Worm (Caenorhabditis elegans) whole organism, young adult: Measurements from ENCODE around the gene inft-2.

ENCODE experiments used
- B0019.2 ChIP-seq: fragments of 200-800 bp; sonication (Bioruptor generic); conservative IDR thresholded peaks from 2 replicates; pipeline ENCODE4 v1.3.6; 2022; ENCODE audit warnings: missing genetic modification reagents, missing genetic modification characterization, missing compliant biosample characterization
- B0261.1 ChIP-seq: sonication (generic microtip); optimal IDR thresholded peaks from 2 replicates; lab custom pipeline; 2016; ENCODE audit warnings: mild to moderate bottlenecking, missing genetic modification characterization, moderate library complexity, missing compliant biosample characterization
- C06A6.2 ChIP-seq: fragments of 200-800 bp; sonication (Bioruptor generic); conservative IDR thresholded peaks from 2 replicates; pipeline ENCODE4 v1.3.6; 2022; ENCODE audit warnings: missing genetic modification characterization, missing compliant biosample characterization
- D2030.7 ChIP-seq: fragments of 200-800 bp; sonication (Bioruptor generic); IDR thresholded peaks from 2 replicates; pipeline ENCODE4 v1.3.6; 2022; ENCODE audit warnings: missing genetic modification reagents, missing genetic modification characterization, missing compliant biosample characterization
- F23B12.7 ChIP-seq: sonication (generic microtip); optimal IDR thresholded peaks from 2 replicates; lab custom pipeline; 2017; ENCODE audit warnings: missing genetic modification characterization, mild to moderate bottlenecking, missing compliant biosample characterization, antibody characterized with exemption, moderate library complexity; ENCODE audit not compliant: insufficient read depth
- F33H1.4 ChIP-seq: fragments of 200-800 bp; sonication (Bioruptor generic); IDR thresholded peaks from 2 replicates; pipeline ENCODE4 v1.3.6; 2022; ENCODE audit warnings: missing genetic modification reagents, missing genetic modification characterization, missing compliant biosample characterization
- F37B4.10 ChIP-seq: fragments of 200-800 bp; sonication (Bioruptor generic); IDR thresholded peaks from 2 replicates; pipeline ENCODE4 v1.3.6; 2022; ENCODE audit warnings: missing genetic modification characterization, missing compliant biosample characterization
- K12H6.12 ChIP-seq: fragments of 200-800 bp; sonication (Bioruptor generic); optimal IDR thresholded peaks from 2 replicates; lab custom pipeline; 2018; ENCODE audit warnings: mild to moderate bottlenecking, missing genetic modification characterization, missing compliant biosample characterization
- Y53F4B.3 ChIP-seq: fragments of 200-800 bp; sonication (Bioruptor generic); IDR thresholded peaks from 2 replicates; pipeline ENCODE4 v1.3.6; 2022; ENCODE audit warnings: missing genetic modification reagents, missing genetic modification characterization, missing compliant biosample characterization
- Y53G8AR.9 ChIP-seq: fragments of 200-800 bp; sonication (Bioruptor generic); conservative IDR thresholded peaks from 2 replicates; pipeline ENCODE4 v1.3.6; 2022; ENCODE audit warnings: missing genetic modification reagents, missing genetic modification characterization, missing compliant biosample characterization
- Y67H2A.10 ChIP-seq: fragments of 200-800 bp; sonication (Bioruptor generic); conservative IDR thresholded peaks from 2 replicates; pipeline ENCODE4 v1.3.6; 2022; ENCODE audit warnings: missing genetic modification reagents, missing genetic modification characterization, missing compliant biosample characterization
- Y95B8A.8 ChIP-seq: fragments of 200-800 bp; sonication (Bioruptor generic); IDR thresholded peaks from 2 replicates; pipeline ENCODE4 v1.3.6; 2022; ENCODE audit warnings: missing genetic modification reagents, missing genetic modification characterization, missing compliant biosample characterization
- ZK185.1 ChIP-seq: sonication (generic microtip); optimal IDR thresholded peaks from 2 replicates; lab custom pipeline; 2016; ENCODE audit warnings: mild to moderate bottlenecking, missing genetic modification characterization, missing compliant biosample characterization; ENCODE audit not compliant: poor library complexity, severe bottlenecking
- ama-1 ChIP-seq, 3 experiments: fragments of 150-350 bp in 1 of 3; sonication (generic microtip) in 2 of 3; optimal IDR thresholded peaks; 2 replicates each; lab custom pipeline; 2014 to 2018; ENCODE audit warnings: missing biosample characterization in 2 of 3, missing genetic modification characterization in 2 of 3, missing genetic modification reagents in 2 of 3
- aptf-2 ChIP-seq: fragments of 200-800 bp; sonication (Bioruptor generic); conservative IDR thresholded peaks from 2 replicates; pipeline ENCODE4 v1.3.6; 2022; ENCODE audit warnings: missing genetic modification reagents, missing genetic modification characterization, missing compliant biosample characterization
- attf-3 ChIP-seq: fragments of 200-800 bp; sonication (Bioruptor generic); conservative IDR thresholded peaks from 2 replicates; pipeline ENCODE4 v1.3.6; 2022; ENCODE audit warnings: missing genetic modification reagents, missing genetic modification characterization, missing compliant biosample characterization
- attf-5 ChIP-seq: fragments of 200-800 bp; sonication (Bioruptor generic); optimal IDR thresholded peaks from 2 replicates; lab custom pipeline; 2018; ENCODE audit warnings: mild to moderate bottlenecking, missing genetic modification characterization, missing compliant biosample characterization
- attf-6 ChIP-seq: fragments of 200-800 bp; sonication (Bioruptor generic); IDR thresholded peaks from 2 replicates; pipeline ENCODE4 v1.3.6; 2022; ENCODE audit warnings: missing genetic modification reagents, missing genetic modification characterization, missing compliant biosample characterization
- ccch-3 ChIP-seq: fragments of 200-800 bp; sonication (Bioruptor generic); optimal IDR thresholded peaks from 2 replicates; lab custom pipeline; 2018; ENCODE audit warnings: mild to moderate bottlenecking, missing genetic modification characterization, missing compliant biosample characterization
- ceh-91 ChIP-seq: fragments of 200-800 bp; sonication (Bioruptor generic); IDR thresholded peaks from 2 replicates; pipeline ENCODE4 v1.3.6; 2022; ENCODE audit warnings: missing genetic modification reagents, missing genetic modification characterization, missing compliant biosample characterization
- dox-1 ChIP-seq: fragments of 200-800 bp; sonication (Bioruptor generic); IDR thresholded peaks from 2 replicates; pipeline ENCODE4 v1.3.6; 2022; ENCODE audit warnings: missing genetic modification reagents, missing genetic modification characterization, missing compliant biosample characterization
- efl-1 ChIP-seq: fragments of 150-350 bp; optimal IDR thresholded peaks from 2 replicates; lab custom pipeline; 2014; ENCODE audit warnings: missing biosample characterization, missing genetic modification reagents, missing genetic modification characterization
- egl-44 ChIP-seq: fragments of 200-800 bp; sonication (Bioruptor generic); IDR thresholded peaks from 2 replicates; pipeline ENCODE4 v1.3.6; 2022; ENCODE audit warnings: missing genetic modification reagents, missing genetic modification characterization, missing compliant biosample characterization
- egrh-3 ChIP-seq: fragments of 200-800 bp; sonication (Bioruptor generic); IDR thresholded peaks from 2 replicates; pipeline ENCODE4 v1.3.6; 2022; ENCODE audit warnings: missing genetic modification reagents, missing genetic modification characterization, missing compliant biosample characterization
- hlh-26 ChIP-seq: fragments of 200-800 bp; sonication (Bioruptor generic); conservative IDR thresholded peaks from 2 replicates; pipeline ENCODE4 v1.3.6; 2022; ENCODE audit warnings: missing genetic modification reagents, missing genetic modification characterization, missing compliant biosample characterization
- hmg-1.2 ChIP-seq: fragments of 200-800 bp; sonication (Bioruptor generic); IDR thresholded peaks from 2 replicates; pipeline ENCODE4 v1.3.6; 2022; ENCODE audit warnings: missing genetic modification reagents, missing genetic modification characterization, missing compliant biosample characterization
- hrde-1 ChIP-seq: sonication (generic microtip); optimal IDR thresholded peaks from 2 replicates; lab custom pipeline; 2016; ENCODE audit warnings: missing genetic modification characterization, mild to moderate bottlenecking, missing compliant biosample characterization, moderate library complexity, missing genotype, missing genetic modification reagents, borderline replicate concordance
- lin-35 ChIP-seq, 3 experiments: fragments of 150-350 bp in 2 of 3; sonication (generic microtip) in 1 of 3; optimal IDR thresholded peaks; 2 replicates each; lab custom pipeline; 2014 to 2018; ENCODE audit warnings: missing biosample characterization in 3 of 3, missing genetic modification characterization in 3 of 3, missing genetic modification reagents in 3 of 3
- lsy-27 ChIP-seq: sonication (generic microtip); optimal IDR thresholded peaks from 2 replicates; lab custom pipeline; 2017; ENCODE audit warnings: missing genetic modification characterization, mild to moderate bottlenecking, missing compliant biosample characterization, antibody characterized with exemption, missing genotype, borderline replicate concordance; ENCODE audit not compliant: insufficient read depth
- madf-10 ChIP-seq: sonication (generic microtip); optimal IDR thresholded peaks from 2 replicates; lab custom pipeline; 2016; ENCODE audit warnings: mild to moderate bottlenecking, missing genetic modification characterization, missing compliant biosample characterization
- madf-3 ChIP-seq: fragments of 200-800 bp; sonication (Bioruptor generic); IDR thresholded peaks from 2 replicates; pipeline ENCODE4 v1.3.6; 2022; ENCODE audit warnings: missing genetic modification reagents, missing genetic modification characterization, missing compliant biosample characterization
- madf-8 ChIP-seq: fragments of 200-800 bp; sonication (Bioruptor generic); conservative IDR thresholded peaks from 2 replicates; pipeline ENCODE4 v1.3.6; 2022; ENCODE audit warnings: missing genetic modification reagents, missing genetic modification characterization, missing compliant biosample characterization
- mcd-1 ChIP-seq: fragments of 200-800 bp; sonication (Bioruptor generic); IDR thresholded peaks from 2 replicates; pipeline ENCODE4 v1.3.6; 2022; ENCODE audit warnings: missing genetic modification reagents, missing genetic modification characterization, missing compliant biosample characterization
- nhr-120 ChIP-seq: fragments of 200-800 bp; sonication (Bioruptor generic); IDR thresholded peaks from 2 replicates; pipeline ENCODE4 v1.3.6; 2022; ENCODE audit warnings: missing genetic modification characterization, missing compliant biosample characterization
- nhr-80 ChIP-seq: sonication (generic microtip); optimal IDR thresholded peaks from 2 replicates; lab custom pipeline; 2016; ENCODE audit warnings: missing genetic modification characterization, missing compliant biosample characterization
- pbrm-1 ChIP-seq: fragments of 200-800 bp; sonication (Bioruptor generic); IDR thresholded peaks from 2 replicates; pipeline ENCODE4 v1.3.6; 2022; ENCODE audit warnings: missing genetic modification reagents, missing genetic modification characterization, missing compliant biosample characterization
- snpc-1.1 ChIP-seq: sonication (generic microtip); optimal IDR thresholded peaks from 2 replicates; lab custom pipeline; 2017; ENCODE audit warnings: missing genetic modification characterization, mild to moderate bottlenecking, missing compliant biosample characterization, antibody characterized with exemption, moderate library complexity, missing genotype, missing genetic modification reagents; ENCODE audit not compliant: insufficient read depth
- tbp1 ChIP-seq: fragments of 200-800 bp; sonication (Bioruptor generic); optimal IDR thresholded peaks from 2 replicates; lab custom pipeline; 2018; ENCODE audit warnings: mild to moderate bottlenecking, missing genetic modification characterization, missing compliant biosample characterization
- zim-3 ChIP-seq: sonication (generic microtip); optimal IDR thresholded peaks from 2 replicates; lab custom pipeline; 2017; ENCODE audit warnings: mild to moderate bottlenecking, missing genetic modification characterization, moderate library complexity, missing compliant biosample characterization
- ztf-18 ChIP-seq: sonication (generic microtip); optimal IDR thresholded peaks from 2 replicates; lab custom pipeline; 2016; ENCODE audit warnings: missing genotype, mild to moderate bottlenecking, missing genetic modification characterization, missing compliant biosample characterization
- ztf-28 ChIP-seq: fragments of 200-800 bp; sonication (Bioruptor generic); IDR thresholded peaks from 2 replicates; pipeline ENCODE4 v1.3.6; 2022; ENCODE audit warnings: missing genetic modification reagents, missing genetic modification characterization, missing compliant biosample characterization
- ztf-3 ChIP-seq: fragments of 200-800 bp; sonication (Bioruptor generic); optimal IDR thresholded peaks from 2 replicates; lab custom pipeline; 2018; ENCODE audit warnings: mild to moderate bottlenecking, missing genetic modification characterization, missing compliant biosample characterization

The inft-2 gene

DNA sequence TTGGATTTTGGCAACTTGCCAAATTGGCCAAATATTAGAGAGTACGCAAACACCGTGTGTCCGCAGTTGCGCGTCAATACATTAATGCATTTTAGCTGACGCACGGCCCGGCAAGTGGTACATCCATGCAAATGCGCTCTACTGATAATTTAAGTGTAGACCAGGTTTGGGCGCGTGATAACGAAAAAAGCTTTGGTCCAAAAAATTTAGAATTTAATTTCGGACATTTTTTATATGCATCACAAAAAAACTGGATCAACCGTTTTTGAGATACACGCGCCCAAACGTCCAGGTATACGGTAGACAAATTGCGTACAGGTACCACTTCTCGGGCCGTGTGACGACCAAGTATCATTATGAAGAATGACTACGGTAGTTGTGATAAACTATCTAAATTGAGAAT lies 34.2 kb upstream of the inft-2 start, which contains the start of gene R186.8 (continued):
- TF ChIP-seq egrh-3 (GFP tag; lab: Robert Waterston, UW) = peak; percentile 57; the same call in 1 of the 2 replicates
- TF ChIP-seq F37B4.10 (GFP tag; lab: Robert Waterston, UW) = 0 out of 2 replicates have a peak, but pooled peaks have one; percentile 70
- peak; percentile 89 for TF ChIP-seq pbrm-1 (GFP tag; lab: Robert Waterston, UW)
- TF ChIP-seq ceh-91 (GFP tag; lab: Robert Waterston, UW) = peak; percentile 89
- TF ChIP-seq ztf-3 (GFP tag; lab: Kevin White, UChicago) = peak; percentile 23
- TF ChIP-seq mcd-1 (GFP tag; lab: Robert Waterston, UW) = peak; percentile 98
- TF ChIP-seq B0019.2 (GFP tag; lab: Robert Waterston, UW) = peak; percentile 63; the same call in 1 of the 2 replicates
- peak; percentile 70 for TF ChIP-seq Y53G8AR.9 (GFP tag; lab: Robert Waterston, UW)
- TF ChIP-seq D2030.7 (GFP tag; lab: Robert Waterston, UW) = peak; percentile 79
- TF ChIP-seq egl-44 = 0 out of 2 replicates have a peak, but pooled peaks have one; percentile 49
- TF ChIP-seq attf-5 = peak; percentile 92
- TF ChIP-seq ztf-18 (tag; lab: Kevin White, UChicago) = peak; percentile 72
- peak; percentile 68 for TF ChIP-seq nhr-80 (tag; lab: Kevin White, UChicago)
- peak; percentile 97 for TF ChIP-seq dox-1 (GFP tag; lab: Robert Waterston, UW)
- TF ChIP-seq C06A6.2 (GFP tag; lab: Robert Waterston, UW) = peak; percentile 40; the same call in 1 of the 2 replicates
- peak; percentile 78; the same call in 1 of the 2 replicates for TF ChIP-seq madf-3
- peak; percentile 15 for TF ChIP-seq madf-10
- TF ChIP-seq B0261.1 (tag; lab: Kevin White, UChicago) = peak; percentile 8
- TF ChIP-seq attf-3 = peak; percentile 88
- TF ChIP-seq attf-6 = peak; percentile 29; the same call in 1 of the 2 replicates
- TF ChIP-seq tbp1 (GFP tag; lab: Kevin White, UChicago) = peak; percentile 60
- peak; percentile 28; the same call in 1 of the 2 replicates for TF ChIP-seq madf-8 (GFP tag; lab: Robert Waterston, UW)
- TF ChIP-seq Y95B8A.8 (GFP tag; lab: Robert Waterston, UW) = peak; percentile 66; the same call in 1 of the 2 replicates

DNA sequence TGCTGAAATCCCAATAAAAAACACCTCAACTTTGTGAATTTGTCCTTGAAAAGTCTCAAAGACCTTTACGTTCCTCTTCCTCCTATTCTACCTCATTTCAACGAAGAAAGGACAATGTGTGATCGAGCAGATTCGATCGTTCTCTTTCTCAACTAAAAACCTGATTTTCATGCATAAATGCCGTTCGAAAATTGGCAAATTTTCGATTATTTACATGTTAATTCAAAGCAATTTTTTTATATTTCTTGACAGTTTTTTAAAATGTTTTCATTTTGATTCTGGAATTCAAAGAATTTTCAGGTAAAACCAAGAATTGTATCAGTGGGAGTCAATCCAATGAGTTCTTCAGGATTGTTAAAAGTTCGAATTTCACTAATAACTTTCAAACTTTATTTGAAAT lies 33.6 kb upstream of the inft-2 start, which contains the start of gene lin-46:
Gene lin-46 (plus strand): TSS at position 301 of the 400 bp plus-strand sequence.
- TF ChIP-seq K12H6.12 = no peak
- no peak for TF ChIP-seq ZK185.1
- no peak for TF ChIP-seq Y53F4B.3 (GFP tag; lab: Robert Waterston, UW)
- no peak for TF ChIP-seq ama-1 (optimal IDR thresholded peaks at IDR 0.05; lab: Kevin White, UChicago)
- TF ChIP-seq ama-1 (GFP tag; optimal IDR thresholded peaks at IDR 0.05; lab: Kevin White, UChicago) = no peak
- no peak for TF ChIP-seq aptf-2 (GFP tag; lab: Robert Waterston, UW)
- no peak for TF ChIP-seq snpc-1.1 (tag; lab: Kevin White, UChicago)
- TF ChIP-seq F23B12.7 (tag; lab: Kevin White, UChicago) = no peak
- no peak for TF ChIP-seq ccch-3 (GFP tag; lab: Kevin White, UChicago)
- TF ChIP-seq attf-6 = no peak
- TF ChIP-seq F33H1.4 = no peak
- no peak for TF ChIP-seq B0019.2 (GFP tag; lab: Robert Waterston, UW)

DNA sequence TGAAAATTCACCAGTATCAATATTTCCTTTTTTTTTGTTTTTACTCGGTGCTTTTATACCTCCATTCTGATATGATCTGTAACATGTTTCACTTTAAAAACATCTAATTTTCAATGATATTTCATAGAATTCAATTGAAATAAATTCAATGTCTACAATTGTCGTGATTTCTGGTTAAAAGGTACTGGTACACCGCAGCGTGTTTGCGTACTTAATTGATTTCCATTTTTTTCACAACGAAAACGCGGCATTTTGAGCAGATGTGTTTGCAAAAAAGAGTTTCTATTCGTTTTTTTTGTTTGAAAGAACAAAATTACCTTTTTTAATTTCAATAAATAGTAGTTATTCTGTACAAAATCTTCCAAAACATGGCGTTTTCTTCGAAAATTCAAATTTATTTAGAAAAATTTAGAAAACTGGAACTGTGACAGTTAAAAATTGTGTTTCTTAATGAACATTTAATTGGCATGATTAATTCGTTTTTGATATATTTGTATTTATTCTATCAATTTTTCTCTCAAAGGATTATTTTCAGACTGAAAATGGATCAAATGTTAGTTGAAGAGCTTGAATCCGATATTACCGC lies 31.4 kb upstream of the inft-2 start, which contains the start of gene pnn-1:
Gene pnn-1 (plus strand): TSS at position 536 of the 586 bp plus-strand sequence.
- TF ChIP-seq Y67H2A.10 (GFP tag; lab: Robert Waterston, UW) (no peak), nhr-80 (tag; lab: Kevin White, UChicago) (no peak), hlh-26 (GFP tag; lab: Robert Waterston, UW) (no peak), ceh-91 (GFP tag; lab: Robert Waterston, UW) (no peak), snpc-1.1 (tag; lab: Kevin White, UChicago) (no peak), lsy-27 (no peak), lin-35 (GFP tag; optimal IDR thresholded peaks at IDR 0.05; lab: Kevin White, UChicago) (peak in 1 of 3 experiments; percentile 63), tbp1 (GFP tag; lab: Kevin White, UChicago) (no peak), mcd-1 (GFP tag; lab: Robert Waterston, UW) (peak; percentile 42; the same call in 1 of the 2 replicates), ztf-28 (GFP tag; lab: Robert Waterston, UW) (no peak), nhr-120 (GFP tag; lab: Robert Waterston, UW) (no peak), hmg-1.2 (peak; percentile 26; the same call in 1 of the 2 replicates), efl-1 (GFP tag; lab: Kevin White, UChicago) (peak; percentile 32), hrde-1 (no peak), egl-44 (no peak), ama-1 (optimal IDR thresholded peaks at IDR 0.05; lab: Kevin White, UChicago) (no peak), ama-1 (GFP tag; optimal IDR thresholded peaks at IDR 0.05; lab: Kevin White, UChicago) (no peak), zim-3 (tag; lab: Kevin White, UChicago) (no peak)
